Worm (Caenorhabditis elegans): ENCODE data around the gene ZK813.3.

ce11 chrX:3400387-3400786, 41.3 kb upstream of the ZK813.3 start:
- TF ChIP-seq him-1 (tag; optimal IDR thresholded peaks at IDR 0.05) = no peak
- no peak for TF ChIP-seq dao-5 (tag; optimal IDR thresholded peaks at IDR 0.05)
- TF ChIP-seq W03F9.2 (tag; optimal IDR thresholded peaks at IDR 0.05) = no peak

Measured in whole organism, L4/young adult.